Fruit fly (Drosophila melanogaster) whole organism, larva: Measurements from ENCODE around the gene CheB38a.

ENCODE experiments used
- noc ChIP-seq: fragments of 200-800 bp; sonication (Bioruptor generic); optimal IDR thresholded peaks from 3 replicates; lab custom pipeline; 2019; ENCODE audit warnings: missing biosample characterization, mild to moderate bottlenecking, missing genetic modification characterization, moderate library complexity

The CheB38a gene

dm6 chr2L:20768568-20769071 lies 49.7 kb downstream of the CheB38a start:
- TF ChIP-seq noc (tag; lab: Kevin White, UChicago) = no peak
